Worm (Caenorhabditis elegans): ENCODE measurements around the gene lin-14.

Gene lin-14

ce11 chrX:11522058-11522757 is 56.8 kb downstream of the lin-14 start, which contains the start of gene sdc-2 (continued):
- TF ChIP-seq dve-1 (tag; optimal IDR thresholded peaks at IDR 0.05; ENCODE audit: insufficient read depth): peak; percentile 94
- TF ChIP-seq ctbp-1 (GFP tag; IDR thresholded peaks at IDR 0.05): peak; percentile 53; the same call in 1 of the 2 replicates
- no peak for TF ChIP-seq ces-1 (GFP tag; optimal IDR thresholded peaks at IDR 0.05)
- no peak for TF ChIP-seq dmd-9 (GFP tag; IDR thresholded peaks at IDR 0.05)
- TF ChIP-seq Y5F2A.4 (GFP tag; optimal IDR thresholded peaks at IDR 0.05): no peak

DNA sequence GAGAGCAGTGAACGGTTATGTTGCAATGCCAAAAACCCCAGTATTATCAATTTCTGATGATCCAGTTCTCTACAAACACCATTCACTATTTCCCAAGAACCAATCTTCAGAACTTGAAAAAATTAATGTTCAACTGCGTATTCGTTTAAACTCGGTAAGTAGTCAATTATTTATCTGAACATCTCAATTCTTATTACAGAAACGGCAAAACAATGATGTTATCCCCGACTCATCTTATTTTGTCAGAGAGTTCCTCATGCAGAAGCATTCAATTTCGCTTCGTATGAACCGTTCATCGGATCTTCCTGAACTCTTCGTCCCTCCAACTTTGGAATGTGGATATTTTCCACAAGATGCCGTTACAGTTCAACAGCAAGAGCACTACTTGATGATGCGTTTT is 58.3 kb downstream of the lin-14 start:
- TF ChIP-seq unc-62 (GFP tag; optimal IDR thresholded peaks at IDR 0.05 in 1 of 2): peak in 1 of 2 experiments; percentile 91
- TF ChIP-seq unc-62 (tag; optimal IDR thresholded peaks at IDR 0.05): no peak
- no peak for TF ChIP-seq lin-1 (GFP tag; IDR thresholded peaks at IDR 0.05)

DNA sequence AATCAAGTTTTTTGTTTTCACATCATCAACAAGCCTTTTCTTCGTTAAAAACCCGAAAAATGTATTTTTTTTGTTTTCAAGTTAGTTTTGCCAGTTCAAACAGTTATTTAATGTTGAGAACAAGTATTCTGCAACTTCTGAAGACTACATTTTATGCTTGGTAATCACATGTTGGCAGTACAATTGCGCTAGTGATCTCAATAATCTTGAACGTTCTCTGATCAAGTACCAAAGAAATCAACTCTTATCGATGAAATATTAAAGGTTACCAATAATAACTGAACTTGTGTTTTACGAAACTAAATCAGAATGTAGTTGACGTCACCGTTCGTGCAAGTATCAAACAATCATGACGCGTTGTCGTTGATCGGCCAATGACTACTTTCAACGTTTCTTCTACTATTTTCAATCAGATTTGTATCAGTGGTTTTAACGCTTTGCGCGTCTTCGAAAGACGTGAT is 68.2 kb downstream of the lin-14 start, which contains the start of gene C35C5.8:
Gene C35C5.8, plus strand, starts transcription at position 51 of the 461 bp plus-strand sequence.
- TF ChIP-seq unc-130 (GFP tag; optimal IDR thresholded peaks at IDR 0.05) (no peak), unc-62 (GFP tag; optimal IDR thresholded peaks at IDR 0.05 in 1 of 2) (peak in 1 of 2 experiments; percentile 71), unc-62 (tag; optimal IDR thresholded peaks at IDR 0.05) (no peak), php-3 (GFP tag; IDR thresholded peaks at IDR 0.05) (no peak), mdl-1 (tag; optimal IDR thresholded peaks at IDR 0.05) (peak in 1 of 2 experiments; percentile 17), nhr-28 (tag; optimal IDR thresholded peaks at IDR 0.05) (peak; percentile 77), hlh-11 (tag; optimal IDR thresholded peaks at IDR 0.05) (peak; percentile 18), mxl-3 (GFP tag; optimal IDR thresholded peaks at IDR 0.05) (peak; percentile 4), dmd-6 (GFP tag; IDR thresholded peaks at IDR 0.05) (peak; percentile 36)

DNA sequence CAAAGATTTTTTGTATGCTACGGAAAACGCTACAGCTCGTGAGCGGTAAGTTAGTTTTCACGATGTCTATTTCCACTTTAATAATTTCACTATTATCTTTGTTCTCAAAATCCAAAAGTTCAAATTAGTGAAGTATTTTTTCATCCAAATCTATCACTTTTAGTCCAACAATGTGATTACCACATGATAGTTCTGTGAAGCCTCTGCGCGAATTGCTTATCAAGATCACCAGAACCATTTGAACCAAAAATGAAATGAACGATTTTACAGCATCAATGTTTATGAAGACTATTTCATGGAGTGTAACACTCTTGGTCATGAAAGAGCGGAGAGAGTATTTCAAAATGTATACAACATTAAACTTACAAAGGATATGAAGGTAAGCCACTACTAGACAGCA is 69.1 kb downstream of the lin-14 start:
- TF ChIP-seq hlh-30 (tag; optimal IDR thresholded peaks at IDR 0.05; ENCODE audit: insufficient read depth) (peak; percentile 12), nhr-11 (tag; optimal IDR thresholded peaks at IDR 0.05) (no peak), dve-1 (tag; optimal IDR thresholded peaks at IDR 0.05; ENCODE audit: insufficient read depth) (no peak), spr-1 (tag; optimal IDR thresholded peaks at IDR 0.05) (no peak), mxl-3 (GFP tag; optimal IDR thresholded peaks at IDR 0.05) (peak; percentile 15), madf-9 (GFP tag; conservative IDR thresholded peaks at IDR 0.05) (no peak), ceh-32 (tag; optimal IDR thresholded peaks at IDR 0.05; ENCODE audit: poor library complexity) (no peak), ceh-82 (tag; optimal IDR thresholded peaks at IDR 0.05) (no peak), dmd-6 (GFP tag; IDR thresholded peaks at IDR 0.05) (0 out of 2 replicates have a peak, but pooled peaks have one; percentile 11), lin-29 (GFP tag; IDR thresholded peaks at IDR 0.05) (no peak), lin-13 (GFP tag; optimal IDR thresholded peaks at IDR 0.05) (no peak), fkh-10 (GFP tag; optimal IDR thresholded peaks at IDR 0.05) (no peak), tra-1 (GFP tag; IDR thresholded peaks at IDR 0.05) (no peak), snpc-1.2 (GFP tag; IDR thresholded peaks at IDR 0.05) (no peak), nhr-28 (tag; optimal IDR thresholded peaks at IDR 0.05) (peak; percentile 28), ceh-28 (tag; optimal IDR thresholded peaks at IDR 0.05) (no peak), zfp-3 (GFP tag; conservative IDR thresholded peaks at IDR 0.05) (no peak), unc-130 (GFP tag; optimal IDR thresholded peaks at IDR 0.05) (no peak), daf-19 (GFP tag; conservative IDR thresholded peaks at IDR 0.05) (no peak), dmd-9 (GFP tag; IDR thresholded peaks at IDR 0.05) (no peak), gei-8 (GFP tag; optimal IDR thresholded peaks at IDR 0.05) (no peak), lin-38 (GFP tag; IDR thresholded peaks at IDR 0.05) (no peak), spr-3 (GFP tag; optimal IDR thresholded peaks at IDR 0.05) (no peak)

All from whole organism, L4 larva.